Fruit fly (Drosophila melanogaster) whole organism, embryonic: ENCODE data around the gene SPH93.

Experiments used
- B-H2 ChIP-seq: fragments of 200-800 bp; sonication (Bioruptor generic); optimal IDR thresholded peaks from 2 replicates; lab custom pipeline; 2018; ENCODE audit warnings: missing biosample characterization, mild to moderate bottlenecking, missing genetic modification characterization
- Blimp-1 ChIP-seq: fragments of 200-800 bp; sonication (Bioruptor generic); optimal IDR thresholded peaks from 3 replicates; lab custom pipeline; 2018; ENCODE audit warnings: missing biosample characterization, missing genetic modification characterization, mild to moderate bottlenecking, moderate library complexity, missing genetic modification reagents
- CG11093 ChIP-seq: fragments of 200-800 bp; sonication (Bioruptor generic); IDR thresholded peaks from 3 replicates; pipeline ENCODE4 v1.3.6; 2022; ENCODE audit warnings: missing biosample characterization, missing genetic modification characterization
- CG11247 ChIP-seq: fragments of 200-800 bp; sonication (Bioruptor generic); IDR thresholded peaks from 2 replicates; pipeline ENCODE4 v1.3.6; 2022; ENCODE audit warnings: missing biosample characterization, missing genetic modification characterization
- CG12942 ChIP-seq: fragments of 200-800 bp; sonication (Bioruptor generic); optimal IDR thresholded peaks from 3 replicates; lab custom pipeline; 2016; ENCODE audit warnings: missing biosample characterization, missing genetic modification characterization
- CG13296 ChIP-seq: fragments of 200-800 bp; sonication (Bioruptor generic); optimal IDR thresholded peaks from 3 replicates; lab custom pipeline; 2018; ENCODE audit warnings: missing biosample characterization, mild to moderate bottlenecking, missing genetic modification characterization
- CG15479 ChIP-seq: fragments of 200-800 bp; sonication (Bioruptor generic); optimal IDR thresholded peaks from 3 replicates; lab custom pipeline; 2019; ENCODE audit warnings: missing biosample characterization, mild to moderate bottlenecking, missing genetic modification characterization, moderate library complexity
- CG16813 ChIP-seq: fragments of 200-800 bp; sonication (Bioruptor generic); IDR thresholded peaks from 3 replicates; pipeline ENCODE4 v1.3.6; 2022; ENCODE audit warnings: missing biosample characterization, missing genetic modification characterization; ENCODE audit not compliant: partially characterized antibody
- CG18599 ChIP-seq: fragments of 200-800 bp; sonication (Bioruptor generic); optimal IDR thresholded peaks from 3 replicates; lab custom pipeline; 2017; ENCODE audit warnings: missing biosample characterization, missing genetic modification characterization, mild to moderate bottlenecking, moderate library complexity, missing genetic modification reagents
- CG31441 ChIP-seq: fragments of 200-800 bp; sonication (Bioruptor generic); IDR thresholded peaks from 2 replicates; pipeline ENCODE4 v1.3.6; 2022; ENCODE audit warnings: missing biosample characterization, missing genetic modification characterization
- CG3281 ChIP-seq: fragments of 200-800 bp; sonication (Bioruptor generic); optimal IDR thresholded peaks from 3 replicates; lab custom pipeline; 2017; ENCODE audit warnings: missing biosample characterization, mild to moderate bottlenecking, missing genetic modification characterization
- CG33557 ChIP-seq: fragments of 200-800 bp; sonication (Bioruptor generic); optimal IDR thresholded peaks from 2 replicates; lab custom pipeline; 2019; ENCODE audit warnings: missing biosample characterization, mild to moderate bottlenecking, missing genetic modification characterization, moderate library complexity
- CG8281 ChIP-seq: fragments of 200-800 bp; sonication (Bioruptor generic); optimal IDR thresholded peaks from 2 replicates; lab custom pipeline; 2018; ENCODE audit warnings: missing biosample characterization, mild to moderate bottlenecking, missing genetic modification characterization, moderate library complexity
- CG8388 ChIP-seq: fragments of 200-800 bp; sonication (Bioruptor generic); optimal IDR thresholded peaks from 2 replicates; lab custom pipeline; 2019; ENCODE audit warnings: missing biosample characterization, mild to moderate bottlenecking, missing genetic modification characterization, moderate library complexity
- CG8765 ChIP-seq: fragments of 200-800 bp; sonication (Bioruptor generic); IDR thresholded peaks from 2 replicates; pipeline ENCODE4 v1.3.6; 2022; ENCODE audit warnings: missing biosample characterization, missing genetic modification characterization
- Dbx ChIP-seq: fragments of 200-800 bp; sonication (Bioruptor generic); IDR thresholded peaks from 3 replicates; pipeline ENCODE4 v1.3.6; 2022; ENCODE audit warnings: missing biosample characterization, missing genetic modification characterization
- Dfd ChIP-seq, 2 experiments: fragments of >200 bp; optimal IDR thresholded peaks; 2 replicates each; lab custom pipeline; 2017; ENCODE audit warnings: missing biosample characterization in 2 of 2, missing genetic modification characterization in 2 of 2
- Ets97D ChIP-seq: fragments of 200-800 bp; sonication (Bioruptor generic); optimal IDR thresholded peaks from 3 replicates; lab custom pipeline; 2016; ENCODE audit warnings: missing biosample characterization, missing genetic modification characterization
- Meics ChIP-seq: fragments of 200-800 bp; sonication (Bioruptor generic); optimal IDR thresholded peaks from 2 replicates; lab custom pipeline; 2017; ENCODE audit warnings: missing biosample characterization, mild to moderate bottlenecking, missing genetic modification characterization
- PHDP ChIP-seq: fragments of 200-800 bp; sonication (Bioruptor generic); optimal IDR thresholded peaks from 3 replicates; lab custom pipeline; 2018; ENCODE audit warnings: missing biosample characterization, mild to moderate bottlenecking, missing genetic modification characterization, moderate library complexity
- Poxn ChIP-seq: fragments of 200-800 bp; sonication (Bioruptor generic); IDR thresholded peaks from 2 replicates; pipeline ENCODE4 v1.3.6; 2022; ENCODE audit warnings: missing biosample characterization, missing genetic modification characterization
- Rfx ChIP-seq: fragments of 200-800 bp; sonication (Bioruptor generic); IDR thresholded peaks from 2 replicates; pipeline ENCODE4 v1.3.6; 2022; ENCODE audit warnings: missing biosample characterization, missing genetic modification characterization
- Sox100B ChIP-seq: fragments of 200-800 bp; sonication (Bioruptor generic); optimal IDR thresholded peaks from 3 replicates; lab custom pipeline; 2018; ENCODE audit warnings: missing biosample characterization, mild to moderate bottlenecking, missing genetic modification characterization
- Vsx1 ChIP-seq: fragments of 200-800 bp; sonication (Bioruptor generic); optimal IDR thresholded peaks from 2 replicates; lab custom pipeline; 2017; ENCODE audit warnings: missing biosample characterization, mild to moderate bottlenecking, missing genetic modification characterization, missing genetic modification reagents
- aop ChIP-seq: fragments of 200-800 bp; sonication (Bioruptor generic); IDR thresholded peaks from 2 replicates; pipeline ENCODE4 v1.3.6; 2022; ENCODE audit warnings: missing biosample characterization, missing genetic modification characterization
- az2 ChIP-seq: fragments of 200-800 bp; sonication (Bioruptor generic); optimal IDR thresholded peaks from 3 replicates; lab custom pipeline; 2016; ENCODE audit warnings: missing biosample characterization, missing genetic modification characterization
- bigmax ChIP-seq: fragments of 200-800 bp; sonication (Bioruptor generic); optimal IDR thresholded peaks from 2 replicates; lab custom pipeline; 2018; ENCODE audit warnings: missing biosample characterization, mild to moderate bottlenecking, missing genetic modification characterization
- bsh ChIP-seq, 2 experiments: fragments of 200-800 bp; sonication (Bioruptor generic); optimal IDR thresholded peaks; 2 replicates each; lab custom pipeline; 2017 to 2018; ENCODE audit warnings: mild to moderate bottlenecking in 2 of 2, missing biosample characterization in 2 of 2, missing genetic modification characterization in 2 of 2, moderate library complexity in 1 of 2
- chif ChIP-seq, 2 experiments: fragments of 200-800 bp; sonication (Bioruptor generic); optimal IDR thresholded peaks; 3 replicates each; lab custom pipeline; 2016; ENCODE audit warnings: missing biosample characterization in 2 of 2, missing genetic modification characterization in 2 of 2
- chinmo ChIP-seq: fragments of 200-800 bp; sonication (Bioruptor generic); IDR thresholded peaks from 4 replicates; pipeline ENCODE4 v1.3.6; 2022; ENCODE audit warnings: missing biosample characterization, missing genetic modification characterization; ENCODE audit not compliant: partially characterized antibody
- dmrt99B ChIP-seq: fragments of 200-800 bp; sonication (Bioruptor generic); optimal IDR thresholded peaks from 2 replicates; lab custom pipeline; 2018; ENCODE audit warnings: missing biosample characterization, mild to moderate bottlenecking, missing genetic modification characterization, moderate library complexity
- eve ChIP-seq, 2 experiments: fragments of >200 bp; optimal IDR thresholded peaks; 2 replicates each; lab custom pipeline; 2017; ENCODE audit warnings: missing biosample characterization in 2 of 2, missing genetic modification characterization in 2 of 2
- ewg ChIP-seq: fragments of 200-800 bp; sonication (Bioruptor generic); optimal IDR thresholded peaks from 3 replicates; lab custom pipeline; 2017; ENCODE audit warnings: mild to moderate bottlenecking, missing biosample characterization, missing genetic modification reagents, missing genetic modification characterization
- exex ChIP-seq: fragments of 200-800 bp; sonication (Bioruptor generic); optimal IDR thresholded peaks from 4 replicates; lab custom pipeline; 2018; ENCODE audit warnings: missing biosample characterization, mild to moderate bottlenecking, missing genetic modification characterization, moderate library complexity
- gcm2 ChIP-seq: fragments of 200-800 bp; sonication (Bioruptor generic); optimal IDR thresholded peaks from 2 replicates; lab custom pipeline; 2016; ENCODE audit warnings: missing biosample characterization, missing genetic modification characterization
- ind ChIP-seq: fragments of 200-800 bp; sonication (Bioruptor generic); optimal IDR thresholded peaks from 3 replicates; lab custom pipeline; 2016; ENCODE audit warnings: missing biosample characterization, missing genetic modification characterization
- kay ChIP-seq: fragments of 200-800 bp; sonication (Bioruptor generic); optimal IDR thresholded peaks from 2 replicates; lab custom pipeline; 2016; ENCODE audit warnings: missing biosample characterization, missing genetic modification characterization
- lab ChIP-seq: fragments of 200-800 bp; sonication (Bioruptor generic); optimal IDR thresholded peaks from 3 replicates; lab custom pipeline; 2017; ENCODE audit warnings: missing biosample characterization, missing genetic modification characterization, mild to moderate bottlenecking, moderate library complexity, missing genetic modification reagents
- nmo ChIP-seq: fragments of 200-800 bp; sonication (Bioruptor generic); optimal IDR thresholded peaks from 2 replicates; lab custom pipeline; 2018; ENCODE audit warnings: missing biosample characterization, mild to moderate bottlenecking, missing genetic modification characterization, moderate library complexity
- odd ChIP-seq: fragments of 200-800 bp; sonication (Bioruptor generic); optimal IDR thresholded peaks from 2 replicates; lab custom pipeline; 2017; ENCODE audit warnings: missing biosample characterization, mild to moderate bottlenecking, missing genetic modification characterization
- onecut ChIP-seq: fragments of 200-800 bp; sonication (Bioruptor generic); IDR thresholded peaks from 2 replicates; pipeline ENCODE4 v1.3.6; 2022; ENCODE audit warnings: missing biosample characterization, missing genetic modification characterization
- org-1 ChIP-seq: fragments of 200-800 bp; sonication (Bioruptor generic); optimal IDR thresholded peaks from 2 replicates; lab custom pipeline; 2017; ENCODE audit warnings: missing biosample characterization, missing genetic modification characterization
- pan ChIP-seq, 4 experiments: fragments of >200 bp in 3 of 4; fragments of 200-800 bp in 1 of 4; sonication (Bioruptor generic) in 1 of 4; optimal IDR thresholded peaks in 3 of 4; IDR thresholded peaks in 1 of 4; 2 replicates each; pipeline versions ENCODE4 v1.3.6 to Lab custom; 2017 to 2022; ENCODE audit warnings: missing biosample characterization in 2 of 4, missing genetic modification characterization in 2 of 4, mixed read lengths in 1 of 4
- pho ChIP-seq: fragments of 200-800 bp; sonication (Bioruptor generic); optimal IDR thresholded peaks from 2 replicates; lab custom pipeline; 2016; ENCODE audit warnings: missing biosample characterization, missing genetic modification characterization
- salm ChIP-seq: fragments of 200-800 bp; sonication (Bioruptor generic); optimal IDR thresholded peaks from 2 replicates; lab custom pipeline; 2018; ENCODE audit warnings: missing biosample characterization, mild to moderate bottlenecking, missing genetic modification characterization
- sc ChIP-seq, 3 experiments: fragments of >200 bp in 2 of 3; fragments of 200-800 bp in 1 of 3; sonication (Bioruptor generic) in 1 of 3; optimal IDR thresholded peaks; 2 replicates in 2 of 3; 3 replicates in 1 of 3; lab custom pipeline; 2017; ENCODE audit warnings: mild to moderate bottlenecking in 1 of 3, missing biosample characterization in 1 of 3, missing genetic modification characterization in 1 of 3, missing genetic modification reagents in 1 of 3
- tna ChIP-seq: fragments of 200-800 bp; sonication (Bioruptor generic); IDR thresholded peaks from 2 replicates; pipeline ENCODE4 v1.3.6; 2022; ENCODE audit warnings: missing biosample characterization, missing genetic modification characterization; ENCODE audit not compliant: partially characterized antibody
- zen2 ChIP-seq: fragments of 200-800 bp; sonication (Bioruptor generic); IDR thresholded peaks from 3 replicates; pipeline ENCODE4 v1.3.6; 2022; ENCODE audit warnings: missing biosample characterization, missing genetic modification characterization; ENCODE audit not compliant: partially characterized antibody

Gene SPH93

DNA sequence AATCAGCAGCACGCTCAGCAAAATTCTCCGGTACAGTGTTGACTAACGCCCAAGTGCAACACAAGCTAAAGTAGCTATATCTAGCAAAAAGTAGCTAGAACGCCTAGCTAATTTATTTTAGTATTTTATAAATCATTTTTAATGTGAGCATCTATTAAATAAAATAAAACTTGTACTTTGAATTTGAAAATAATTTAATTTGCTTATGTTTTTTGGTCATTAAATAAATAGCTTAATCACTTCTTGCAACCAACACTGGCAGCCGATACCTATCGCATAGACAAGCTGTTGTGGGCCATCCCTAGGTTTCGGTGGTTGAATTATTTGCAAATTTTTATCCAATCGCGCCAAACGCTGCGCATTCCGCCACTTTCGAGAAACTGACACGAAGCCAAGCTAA, 45.4 kb downstream of the SPH93 start, which contains the start of the genes Polr2J and CG15141 (continued):
- TF ChIP-seq ewg (GFP tag; lab: Kevin White, UChicago) (peak; percentile 82), lab (peak; percentile 86), eve (GFP tag; optimal IDR thresholded peaks at IDR 0.05; lab: Kevin White, UChicago) (no peak), Rfx (GFP tag; lab: Robert Waterston, UW) (peak; percentile 91), CG8281 (peak; percentile 48), pho (GFP tag; lab: Kevin White, UChicago) (peak; percentile 88), Poxn (GFP tag; lab: Robert Waterston, UW) (no peak), chif (GFP tag; optimal IDR thresholded peaks at IDR 0.05; lab: Kevin White, UChicago) (peak; percentile 45 to 77), sc (optimal IDR thresholded peaks at IDR 0.05; lab: Kevin White, UChicago) (no peak), sc (GFP tag; optimal IDR thresholded peaks at IDR 0.05; lab: Kevin White, UChicago) (peak; percentile 56), Blimp-1 (GFP tag; lab: Kevin White, UChicago) (peak; percentile 78), Ets97D (GFP tag; lab: Kevin White, UChicago) (peak; percentile 69), chinmo (no peak), CG33557 (no peak), CG31441 (GFP tag; lab: Robert Waterston, UW) (no peak), pan (optimal IDR thresholded peaks at IDR 0.05; lab: Kevin White, UChicago) (no peak), pan (GFP tag; optimal IDR thresholded peaks at IDR 0.05 in 1 of 2, IDR thresholded peaks at IDR 0.05 in 1 of 2) (peak in 1 of 2 experiments; percentile 84), Dbx (GFP tag; lab: Robert Waterston, UW) (peak; percentile 92), aop (no peak; the same call in 1 of the 2 replicates), zen2 (no peak; the same call in 2 of the 3 replicates), onecut (GFP tag; lab: Robert Waterston, UW) (peak; percentile 48; the same call in 1 of the 2 replicates), CG13296 (GFP tag; lab: Kevin White, UChicago) (peak; percentile 73), bsh (GFP tag; optimal IDR thresholded peaks at IDR 0.05; lab: Kevin White, UChicago) (peak in 1 of 2 experiments; percentile 82), odd (no peak), nmo (GFP tag; lab: Kevin White, UChicago) (peak; percentile 96), exex (peak; percentile 55), CG8388 (GFP tag; lab: Kevin White, UChicago) (peak; percentile 77), CG3281 (GFP tag; lab: Kevin White, UChicago) (peak; percentile 81), CG18599 (GFP tag; lab: Kevin White, UChicago) (peak; percentile 85), CG16813 (GFP tag; lab: Robert Waterston, UW) (peak; percentile 95), Dfd (GFP tag; optimal IDR thresholded peaks at IDR 0.05; lab: Kevin White, UChicago) (no peak), kay (GFP tag; lab: Kevin White, UChicago) (peak; percentile 71), CG11093 (GFP tag; lab: Robert Waterston, UW) (peak; percentile 72; the same call in 2 of the 3 replicates), CG11247 (GFP tag; lab: Robert Waterston, UW) (peak; percentile 82), CG12942 (GFP tag; lab: Kevin White, UChicago) (peak; percentile 84), Vsx1 (GFP tag; lab: Kevin White, UChicago) (peak; percentile 82), ind (GFP tag; lab: Kevin White, UChicago) (peak; percentile 87), gcm2 (no peak), B-H2 (GFP tag; lab: Kevin White, UChicago) (peak; percentile 79), CG15479 (GFP tag; lab: Kevin White, UChicago) (peak; percentile 14), salm (tag; lab: Kevin White, UChicago) (no peak), Meics (GFP tag; lab: Kevin White, UChicago) (peak; percentile 78), bigmax (no peak), org-1 (peak; percentile 19), CG8765 (GFP tag; lab: Robert Waterston, UW) (peak; percentile 84), PHDP (tag; lab: Kevin White, UChicago) (peak; percentile 87), az2 (GFP tag; lab: Kevin White, UChicago) (peak; percentile 79), dmrt99B (tag; lab: Kevin White, UChicago) (no peak), Sox100B (GFP tag; lab: Kevin White, UChicago) (peak; percentile 81), tna (peak; percentile 41; the same call in 1 of the 2 replicates)
